Fruit fly (Drosophila melanogaster): Measurements from ENCODE around the gene CG42570.

dm6 chr3L:15763190-15763576 is 45.6 kb downstream of the CG42570 start:
- TF ChIP-seq CG5204 (GFP tag; optimal IDR thresholded peaks at IDR 0.05) (no peak), bab1 (GFP tag; optimal IDR thresholded peaks at IDR 0.05) (no peak), CG14711 (tag; optimal IDR thresholded peaks at IDR 0.05) (no peak), CG12768 (GFP tag; optimal IDR thresholded peaks at IDR 0.05) (no peak), Mnt (GFP tag; optimal IDR thresholded peaks at IDR 0.05) (no peak), CG33017 (tag; optimal IDR thresholded peaks at IDR 0.05) (no peak), CG7045 (GFP tag; optimal IDR thresholded peaks at IDR 0.05) (no peak), cnc (optimal IDR thresholded peaks at IDR 0.05) (no peak), CG11617 (GFP tag; optimal IDR thresholded peaks at IDR 0.05) (no peak), toe (GFP tag; optimal IDR thresholded peaks at IDR 0.05) (no peak)
